Fruit fly (Drosophila melanogaster): ENCODE measurements around the gene CG1971.

The CG1971 gene

DNA sequence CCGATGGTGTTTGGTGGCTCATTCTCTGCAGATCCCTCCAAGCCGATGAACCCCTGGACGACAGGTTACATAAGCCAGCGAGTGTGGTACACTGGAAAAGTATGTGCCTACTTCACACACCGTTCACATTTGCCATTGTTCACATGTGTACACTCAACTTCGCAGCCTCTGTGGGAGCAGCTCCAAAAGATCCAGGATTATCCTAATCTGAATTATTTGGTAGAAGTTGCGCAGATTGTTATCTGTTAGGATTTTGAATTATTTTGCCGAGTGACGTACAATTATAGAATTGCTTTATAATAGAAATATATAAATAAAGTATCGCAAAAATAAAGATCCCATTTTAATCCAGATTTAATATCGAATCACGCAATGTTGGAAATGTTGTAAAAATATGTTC, 37.7 kb upstream of the CG1971 start:
- TF ChIP-seq CG15336 (GFP tag; IDR thresholded peaks at IDR 0.05) (peak; percentile 63), Hr39 (GFP tag; optimal IDR thresholded peaks at IDR 0.05) (no peak), OdsH (GFP tag; optimal IDR thresholded peaks at IDR 0.05) (peak; percentile 71), CG34406 (GFP tag; optimal IDR thresholded peaks at IDR 0.05) (peak; percentile 50), topi (GFP tag; optimal IDR thresholded peaks at IDR 0.05) (peak; percentile 3), Lpt (GFP tag; optimal IDR thresholded peaks at IDR 0.05) (peak; percentile 14), CG10631 (GFP tag; optimal IDR thresholded peaks at IDR 0.05) (peak; percentile 61), CG31627 (GFP tag; optimal IDR thresholded peaks at IDR 0.05) (no peak), Sox15 (GFP tag; optimal IDR thresholded peaks at IDR 0.05) (peak; percentile 13), Sox102F (GFP tag; optimal IDR thresholded peaks at IDR 0.05) (no peak), CG11902 (GFP tag; optimal IDR thresholded peaks at IDR 0.05) (peak; percentile 23), esn (GFP tag; optimal IDR thresholded peaks at IDR 0.05) (peak; percentile 5), acj6 (GFP tag; optimal IDR thresholded peaks at IDR 0.05) (peak; percentile 59), Sox14 (GFP tag; optimal IDR thresholded peaks at IDR 0.05) (peak; percentile 4), Hr4 (GFP tag; optimal IDR thresholded peaks at IDR 0.05) (peak; percentile 75), Smox (GFP tag; optimal IDR thresholded peaks at IDR 0.05) (no peak), CG6854 (GFP tag; optimal IDR thresholded peaks at IDR 0.05) (no peak), spab (GFP tag; optimal IDR thresholded peaks at IDR 0.05) (peak; percentile 29), vri (GFP tag; optimal IDR thresholded peaks at IDR 0.05) (no peak), CG32006 (GFP tag; optimal IDR thresholded peaks at IDR 0.05) (peak; percentile 82), cyc (GFP tag; optimal IDR thresholded peaks at IDR 0.05) (peak; percentile 7), fd85E (GFP tag; optimal IDR thresholded peaks at IDR 0.05) (no peak), fd59A (GFP tag; optimal IDR thresholded peaks at IDR 0.05) (no peak), dsx (GFP tag; optimal IDR thresholded peaks at IDR 0.05; ENCODE audit: poor library complexity, severe bottlenecking) (no peak), dac (GFP tag; optimal IDR thresholded peaks at IDR 0.05) (peak; percentile 28), CG3919 (GFP tag; optimal IDR thresholded peaks at IDR 0.05) (peak; percentile 53), Eip93F (GFP tag; optimal IDR thresholded peaks at IDR 0.05) (no peak), CG3032 (tag; optimal IDR thresholded peaks at IDR 0.05) (peak; percentile 33), svp (GFP tag) (peak; percentile 78), pdm3 (GFP tag; optimal IDR thresholded peaks at IDR 0.05) (peak; percentile 52), CG1621 (tag; optimal IDR thresholded peaks at IDR 0.05) (no peak), Ets96B (tag; optimal IDR thresholded peaks at IDR 0.05) (peak; percentile 30), Gug (GFP tag; IDR thresholded peaks at IDR 0.05) (no peak), Hr38 (GFP tag; optimal IDR thresholded peaks at IDR 0.05) (no peak), achi (GFP tag; optimal IDR thresholded peaks at IDR 0.05) (peak; percentile 50), net (GFP tag; optimal IDR thresholded peaks at IDR 0.05) (peak; percentile 32), salr (GFP tag; optimal IDR thresholded peaks at IDR 0.05) (peak in 1 of 2 experiments; percentile 51), CG8319 (GFP tag; optimal IDR thresholded peaks at IDR 0.05) (peak; percentile 27), lz (GFP tag; optimal IDR thresholded peaks at IDR 0.05) (peak; percentile 10), CG11762 (GFP tag; optimal IDR thresholded peaks at IDR 0.05; ENCODE audit: insufficient read depth) (peak; percentile 36), eg (GFP tag; IDR thresholded peaks at IDR 0.05) (no peak), CG11294 (GFP tag; IDR thresholded peaks at IDR 0.05) (no peak), fkh (GFP tag; optimal IDR thresholded peaks at IDR 0.05) (no peak), CG6792 (GFP tag; optimal IDR thresholded peaks at IDR 0.05) (peak; percentile 31), CG9139 (GFP tag; optimal IDR thresholded peaks at IDR 0.05) (no peak), CG6276 (GFP tag; optimal IDR thresholded peaks at IDR 0.05) (peak; percentile 58), Ets21C (GFP tag; optimal IDR thresholded peaks at IDR 0.05) (no peak), CG8119 (GFP tag; IDR thresholded peaks at IDR 0.05) (peak; percentile 60), Met (GFP tag; optimal IDR thresholded peaks at IDR 0.05) (no peak), ss (GFP tag; optimal IDR thresholded peaks at IDR 0.05) (no peak), CG8632 (GFP tag; optimal IDR thresholded peaks at IDR 0.05) (peak; percentile 43), CG6808 (GFP tag; optimal IDR thresholded peaks at IDR 0.05) (peak; percentile 48), Blimp-1 (GFP tag; optimal IDR thresholded peaks at IDR 0.05) (peak; percentile 5)
